Fruit fly (Drosophila melanogaster) whole organism, embryonic: ENCODE results near the gene Pax.

Experiments
- CG10209 ChIP-seq: fragments of 200-800 bp; sonication (Bioruptor generic); optimal IDR thresholded peaks from 3 replicates; lab custom pipeline; 2017; ENCODE audit warnings: missing biosample characterization, mild to moderate bottlenecking, missing genetic modification characterization, missing genetic modification reagents
- CG11504 ChIP-seq: fragments of 200-800 bp; sonication (Bioruptor generic); optimal IDR thresholded peaks from 3 replicates; lab custom pipeline; 2019; ENCODE audit warnings: missing biosample characterization, mild to moderate bottlenecking, missing genetic modification characterization, moderate library complexity
- CG13287 ChIP-seq: fragments of 200-800 bp; sonication (Bioruptor generic); IDR thresholded peaks from 2 replicates; pipeline ENCODE4 v1.3.6; 2022; ENCODE audit warnings: missing biosample characterization, missing genetic modification characterization; ENCODE audit not compliant: partially characterized antibody
- CG13775 ChIP-seq: fragments of 200-800 bp; sonication (Bioruptor generic); optimal IDR thresholded peaks from 3 replicates; lab custom pipeline; 2017; ENCODE audit warnings: missing biosample characterization, mild to moderate bottlenecking, missing genetic modification characterization
- CG14710 ChIP-seq: fragments of 200-800 bp; sonication (Bioruptor generic); optimal IDR thresholded peaks from 3 replicates; lab custom pipeline; 2019; ENCODE audit warnings: missing biosample characterization, mild to moderate bottlenecking, missing genetic modification characterization, moderate library complexity
- CG14965 ChIP-seq: fragments of 200-800 bp; sonication (Bioruptor generic); optimal IDR thresholded peaks from 2 replicates; lab custom pipeline; 2016; ENCODE audit warnings: missing biosample characterization, missing genetic modification characterization, borderline replicate concordance
- CG15601 ChIP-seq: fragments of 200-800 bp; sonication (Bioruptor generic); optimal IDR thresholded peaks from 3 replicates; lab custom pipeline; 2019; ENCODE audit warnings: missing biosample characterization, mild to moderate bottlenecking, missing genetic modification characterization, moderate library complexity
- CG1602 ChIP-seq: fragments of 200-800 bp; sonication (Bioruptor generic); optimal IDR thresholded peaks from 3 replicates; lab custom pipeline; 2016; ENCODE audit warnings: missing biosample characterization, missing genetic modification characterization
- CG17802 ChIP-seq: fragments of 200-800 bp; sonication (Bioruptor generic); optimal IDR thresholded peaks from 2 replicates; lab custom pipeline; 2018; ENCODE audit warnings: missing biosample characterization, mild to moderate bottlenecking, missing genetic modification characterization, moderate library complexity
- CG2202 ChIP-seq: fragments of 200-800 bp; sonication (Bioruptor generic); optimal IDR thresholded peaks from 2 replicates; lab custom pipeline; 2018; ENCODE audit warnings: missing biosample characterization, mild to moderate bottlenecking, missing genetic modification characterization
- CG2678 ChIP-seq: fragments of 200-800 bp; sonication (Bioruptor generic); optimal IDR thresholded peaks from 3 replicates; lab custom pipeline; 2019; ENCODE audit warnings: missing biosample characterization, mild to moderate bottlenecking, missing genetic modification characterization, moderate library complexity
- CG2712 ChIP-seq: fragments of 200-800 bp; optimal IDR thresholded peaks from 3 replicates; lab custom pipeline; 2019; ENCODE audit warnings: missing biosample characterization, mild to moderate bottlenecking, missing genetic modification characterization, moderate library complexity
- CG2875 ChIP-seq: fragments of 200-800 bp; sonication (Bioruptor generic); optimal IDR thresholded peaks from 2 replicates; lab custom pipeline; 2017; ENCODE audit warnings: missing biosample characterization, mild to moderate bottlenecking, missing genetic modification characterization, missing genetic modification reagents
- CG31365 ChIP-seq: fragments of 200-800 bp; sonication (Bioruptor generic); optimal IDR thresholded peaks from 2 replicates; lab custom pipeline; 2018; ENCODE audit warnings: missing biosample characterization, mild to moderate bottlenecking, missing genetic modification characterization
- CG3838 ChIP-seq: fragments of 200-800 bp; sonication (Bioruptor generic); optimal IDR thresholded peaks from 3 replicates; lab custom pipeline; 2016; ENCODE audit warnings: missing biosample characterization, missing genetic modification characterization
- CG7928 ChIP-seq: fragments of 200-800 bp; sonication (Bioruptor generic); optimal IDR thresholded peaks from 2 replicates; lab custom pipeline; 2017; ENCODE audit warnings: missing biosample characterization, mild to moderate bottlenecking, missing genetic modification characterization
- CG8765 ChIP-seq: fragments of 200-800 bp; sonication (Bioruptor generic); IDR thresholded peaks from 2 replicates; pipeline ENCODE4 v1.3.6; 2022; ENCODE audit warnings: missing biosample characterization, missing genetic modification characterization
- CG9437 ChIP-seq: fragments of 200-800 bp; sonication (Bioruptor generic); optimal IDR thresholded peaks from 2 replicates; lab custom pipeline; 2018; ENCODE audit warnings: missing biosample characterization, mild to moderate bottlenecking, missing genetic modification characterization
- Dbx ChIP-seq: fragments of 200-800 bp; sonication (Bioruptor generic); IDR thresholded peaks from 3 replicates; pipeline ENCODE4 v1.3.6; 2022; ENCODE audit warnings: missing biosample characterization, missing genetic modification characterization
- Ets65A ChIP-seq: fragments of 200-800 bp; sonication (Bioruptor generic); peaks from one replicate; lab custom pipeline; 2016; ENCODE audit warnings: missing biosample characterization, missing genetic modification characterization
- HmgZ ChIP-seq: fragments of 200-800 bp; sonication (Bioruptor generic); optimal IDR thresholded peaks from 2 replicates; lab custom pipeline; 2018; ENCODE audit warnings: missing biosample characterization, mild to moderate bottlenecking, missing genetic modification characterization
- Hmr ChIP-seq: fragments of 200-800 bp; sonication (Bioruptor generic); optimal IDR thresholded peaks from 3 replicates; lab custom pipeline; 2017; ENCODE audit warnings: mild to moderate bottlenecking, missing biosample characterization, missing genetic modification reagents, missing genetic modification characterization
- Hr51 ChIP-seq, 2 experiments: fragments of 200-800 bp; sonication (Bioruptor generic); optimal IDR thresholded peaks; 2 replicates in 1 of 2; 3 replicates in 1 of 2; lab custom pipeline; 2016 to 2018; ENCODE audit warnings: missing biosample characterization in 2 of 2, missing genetic modification characterization in 2 of 2, mild to moderate bottlenecking in 1 of 2, moderate library complexity in 1 of 2
- Jarid2 ChIP-seq: fragments of 200-800 bp; sonication (Bioruptor generic); optimal IDR thresholded peaks from 3 replicates; lab custom pipeline; 2017; ENCODE audit warnings: mild to moderate bottlenecking, missing biosample characterization, missing genetic modification reagents, missing genetic modification characterization
- Med ChIP-seq: fragments of 200-800 bp; sonication (Bioruptor generic); peaks from one replicate; lab custom pipeline; 2016; ENCODE audit warnings: missing biosample characterization, missing genetic modification characterization, mild to moderate bottlenecking, inconsistent platforms, moderate library complexity
- Mes4 ChIP-seq: fragments of 200-800 bp; sonication (Bioruptor generic); optimal IDR thresholded peaks from 2 replicates; lab custom pipeline; 2016; ENCODE audit warnings: missing biosample characterization, missing genetic modification characterization
- Oli ChIP-seq: fragments of 200-800 bp; sonication (Bioruptor generic); optimal IDR thresholded peaks from 2 replicates; lab custom pipeline; 2018; ENCODE audit warnings: missing biosample characterization, mild to moderate bottlenecking, missing genetic modification characterization, moderate library complexity
- Optix ChIP-seq: fragments of 200-800 bp; sonication (Bioruptor generic); IDR thresholded peaks from 3 replicates; pipeline ENCODE4 v1.3.6; 2022; ENCODE audit warnings: missing biosample characterization, missing genetic modification characterization
- PHDP ChIP-seq: fragments of 200-800 bp; sonication (Bioruptor generic); optimal IDR thresholded peaks from 3 replicates; lab custom pipeline; 2018; ENCODE audit warnings: missing biosample characterization, mild to moderate bottlenecking, missing genetic modification characterization, moderate library complexity
- Sox100B ChIP-seq: fragments of 200-800 bp; sonication (Bioruptor generic); optimal IDR thresholded peaks from 3 replicates; lab custom pipeline; 2018; ENCODE audit warnings: missing biosample characterization, mild to moderate bottlenecking, missing genetic modification characterization
- Sox102F ChIP-seq: fragments of 200-800 bp; sonication (Bioruptor generic); optimal IDR thresholded peaks from 2 replicates; lab custom pipeline; 2018; ENCODE audit warnings: missing biosample characterization, mild to moderate bottlenecking, missing genetic modification characterization, moderate library complexity
- Stat92E ChIP-seq, 3 experiments: fragments of >200 bp in 2 of 3; fragments of 200-800 bp in 1 of 3; sonication (Bioruptor generic) in 1 of 3; optimal IDR thresholded peaks; 2 replicates each; lab custom pipeline; 2017 to 2019; ENCODE audit warnings: missing biosample characterization in 3 of 3, missing genetic modification characterization in 3 of 3, mild to moderate bottlenecking in 1 of 3, moderate library complexity in 1 of 3
- az2 ChIP-seq: fragments of 200-800 bp; sonication (Bioruptor generic); optimal IDR thresholded peaks from 3 replicates; lab custom pipeline; 2016; ENCODE audit warnings: missing biosample characterization, missing genetic modification characterization
- cato ChIP-seq: fragments of 200-800 bp; sonication (Bioruptor generic); optimal IDR thresholded peaks from 2 replicates; lab custom pipeline; 2016; ENCODE audit warnings: missing biosample characterization, missing genetic modification characterization, borderline replicate concordance
- croc ChIP-seq: fragments of 200-800 bp; sonication (Bioruptor generic); conservative IDR thresholded peaks from 3 replicates; pipeline ENCODE4 v1.3.6; 2022; ENCODE audit warnings: missing biosample characterization, missing genetic modification characterization
- crp ChIP-seq, 2 experiments: fragments of 200-800 bp; sonication (Bioruptor generic); optimal IDR thresholded peaks; 2 replicates in 1 of 2; 3 replicates in 1 of 2; lab custom pipeline; 2017; ENCODE audit warnings: missing biosample characterization in 2 of 2, missing genetic modification characterization in 2 of 2, mild to moderate bottlenecking in 1 of 2, moderate library complexity in 1 of 2
- da ChIP-seq: fragments of 200-800 bp; sonication (Bioruptor generic); optimal IDR thresholded peaks from 2 replicates; lab custom pipeline; 2016; ENCODE audit warnings: missing biosample characterization, missing genetic modification characterization
- dmrt99B ChIP-seq: fragments of 200-800 bp; sonication (Bioruptor generic); optimal IDR thresholded peaks from 2 replicates; lab custom pipeline; 2018; ENCODE audit warnings: missing biosample characterization, mild to moderate bottlenecking, missing genetic modification characterization, moderate library complexity
- emc ChIP-seq: fragments of 200-800 bp; sonication (Bioruptor generic); optimal IDR thresholded peaks from 2 replicates; lab custom pipeline; 2016; ENCODE audit warnings: missing biosample characterization, missing genetic modification characterization
- eve ChIP-seq, 2 experiments: fragments of >200 bp; optimal IDR thresholded peaks; 2 replicates each; lab custom pipeline; 2017; ENCODE audit warnings: missing biosample characterization in 2 of 2, missing genetic modification characterization in 2 of 2
- ftz-f1 ChIP-seq: fragments of 200-800 bp; sonication (Bioruptor generic); optimal IDR thresholded peaks from 2 replicates; lab custom pipeline; 2016; ENCODE audit warnings: missing biosample characterization, missing genetic modification characterization
- fu2 ChIP-seq: fragments of 200-800 bp; sonication (Bioruptor generic); optimal IDR thresholded peaks from 2 replicates; lab custom pipeline; 2016; ENCODE audit warnings: missing biosample characterization, missing genetic modification characterization
- gem ChIP-seq: fragments of 200-800 bp; sonication (Bioruptor generic); optimal IDR thresholded peaks from 2 replicates; lab custom pipeline; 2019; ENCODE audit warnings: missing biosample characterization, mild to moderate bottlenecking, missing genetic modification characterization, moderate library complexity
- gsb-n ChIP-seq: fragments of 200-800 bp; sonication (Bioruptor generic); optimal IDR thresholded peaks from 3 replicates; lab custom pipeline; 2018; ENCODE audit warnings: missing biosample characterization, mild to moderate bottlenecking, missing genetic modification characterization
- lab ChIP-seq: fragments of 200-800 bp; sonication (Bioruptor generic); optimal IDR thresholded peaks from 3 replicates; lab custom pipeline; 2017; ENCODE audit warnings: missing biosample characterization, missing genetic modification characterization, mild to moderate bottlenecking, moderate library complexity, missing genetic modification reagents
- row ChIP-seq: fragments of 200-800 bp; sonication (Bioruptor generic); IDR thresholded peaks from 3 replicates; pipeline ENCODE4 v1.3.6; 2022; ENCODE audit warnings: missing biosample characterization, missing genetic modification characterization
- seq ChIP-seq: fragments of 200-800 bp; sonication (Bioruptor generic); IDR thresholded peaks from 2 replicates; pipeline ENCODE4 v1.3.6; 2022; ENCODE audit warnings: missing biosample characterization, missing genetic modification characterization
- tgo ChIP-seq: fragments of 200-800 bp; sonication (Bioruptor generic); IDR thresholded peaks from 3 replicates; pipeline ENCODE4 v1.3.6; 2022; ENCODE audit warnings: missing biosample characterization, missing genetic modification characterization
- trem ChIP-seq: fragments of 200-800 bp; optimal IDR thresholded peaks from 3 replicates; lab custom pipeline; 2019; ENCODE audit warnings: missing biosample characterization, mild to moderate bottlenecking, missing genetic modification characterization, moderate library complexity
- yki ChIP-seq: fragments of >200 bp; optimal IDR thresholded peaks from 3 replicates; lab custom pipeline; 2018

The Pax gene

DNA sequence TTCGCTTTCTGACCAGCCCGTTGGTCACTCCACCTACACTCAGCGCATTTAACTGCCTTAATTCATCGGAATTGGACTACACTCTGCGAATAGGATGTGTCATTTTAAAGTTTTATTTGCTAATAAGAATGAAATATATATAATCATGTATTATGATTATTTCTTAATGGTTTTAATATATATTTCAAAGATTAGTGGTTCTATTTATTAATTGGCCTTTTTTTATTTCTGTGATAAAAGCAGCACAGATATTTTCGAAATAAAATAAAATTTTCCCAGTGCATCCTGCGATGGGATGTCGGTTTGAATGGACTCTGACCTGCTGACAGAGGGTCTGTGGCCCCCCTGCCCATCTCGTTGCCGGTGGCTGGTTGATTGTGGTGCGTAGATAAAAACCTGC is 52.6 kb downstream of the Pax start:
- no peak for TF ChIP-seq da (GFP tag; lab: Kevin White, UChicago)
- TF ChIP-seq CG13775, result peak; percentile 10
- 0 out of 2 replicates have a peak, but pooled peaks have one; percentile 9 for TF ChIP-seq seq (GFP tag; lab: Robert Waterston, UW)
- peak; percentile 68 for TF ChIP-seq Ets65A (GFP tag; lab: Kevin White, UChicago)
- peak; percentile 42 for TF ChIP-seq lab
- peak; percentile 27 for TF ChIP-seq Sox102F
- peak; percentile 18 for TF ChIP-seq Sox100B (GFP tag; lab: Kevin White, UChicago)
- TF ChIP-seq Mes4 (GFP tag; lab: Kevin White, UChicago), result no peak
- no peak for TF ChIP-seq CG9437 (GFP tag; lab: Kevin White, UChicago)
- TF ChIP-seq CG14710 (tag; lab: Kevin White, UChicago), result peak; percentile 51
- no peak for TF ChIP-seq CG13287 (GFP tag; lab: Robert Waterston, UW)
- TF ChIP-seq ftz-f1 (GFP tag; lab: Kevin White, UChicago), result no peak
- no peak for TF ChIP-seq crp (GFP tag; optimal IDR thresholded peaks at IDR 0.05; lab: Kevin White, UChicago)
- peak; percentile 7 for TF ChIP-seq CG2202 (tag; lab: Kevin White, UChicago)
- TF ChIP-seq Hmr (GFP tag; lab: Kevin White, UChicago), result peak; percentile 34
- peak; percentile 67 for TF ChIP-seq CG2712 (tag; lab: Kevin White, UChicago)
- TF ChIP-seq CG31365 (tag; lab: Kevin White, UChicago), result no peak
- peak; percentile 72 for TF ChIP-seq gem (tag; lab: Kevin White, UChicago)
- no peak for TF ChIP-seq cato (GFP tag; lab: Kevin White, UChicago)
- peak; percentile 65 for TF ChIP-seq CG11504 (tag; lab: Kevin White, UChicago)
- TF ChIP-seq Dbx (GFP tag; lab: Robert Waterston, UW), result no peak
- no peak for TF ChIP-seq HmgZ (tag; lab: Kevin White, UChicago)
- TF ChIP-seq CG17802 (tag; lab: Kevin White, UChicago), result no peak
- 0 out of 3 replicates have a peak, but pooled peaks have one; percentile 27 for TF ChIP-seq croc (GFP tag; lab: Robert Waterston, UW)
- peak; percentile 9 for TF ChIP-seq CG1602
- no peak for TF ChIP-seq CG8765 (GFP tag; lab: Robert Waterston, UW)
- TF ChIP-seq Oli (tag; lab: Kevin White, UChicago), result peak; percentile 46
- no peak for TF ChIP-seq CG3838 (GFP tag; lab: Kevin White, UChicago)
- TF ChIP-seq trem (tag; lab: Kevin White, UChicago), result peak; percentile 38
- no peak for TF ChIP-seq yki
- TF ChIP-seq Stat92E (GFP tag; optimal IDR thresholded peaks at IDR 0.05; lab: Kevin White, UChicago), result peak in 1 of 3 experiments; percentile 32
- peak in 1 of 2 experiments; percentile 41 for TF ChIP-seq Hr51 (GFP tag; optimal IDR thresholded peaks at IDR 0.05; lab: Kevin White, UChicago)
- peak; percentile 6 for TF ChIP-seq Med
- TF ChIP-seq CG15601 (tag; lab: Kevin White, UChicago), result peak; percentile 59
- peak; percentile 67 for TF ChIP-seq dmrt99B
- no peak for TF ChIP-seq emc (GFP tag; lab: Kevin White, UChicago)
- TF ChIP-seq CG10209 (GFP tag; lab: Kevin White, UChicago), result peak; percentile 2
- peak; percentile 0 for TF ChIP-seq az2 (GFP tag; lab: Kevin White, UChicago)
- no peak for TF ChIP-seq Optix
- TF ChIP-seq CG2875 (GFP tag; lab: Kevin White, UChicago), result peak; percentile 0
- TF ChIP-seq fu2 (GFP tag; lab: Kevin White, UChicago), result no peak
- TF ChIP-seq eve (GFP tag; optimal IDR thresholded peaks at IDR 0.05; lab: Kevin White, UChicago), result peak in 1 of 2 experiments; percentile 27
- peak; percentile 24; the same call in 1 of the 3 replicates for TF ChIP-seq tgo
- TF ChIP-seq PHDP (tag; lab: Kevin White, UChicago), result peak; percentile 44
- TF ChIP-seq CG2678, result peak; percentile 62
- TF ChIP-seq Jarid2 (GFP tag; lab: Kevin White, UChicago), result no peak
- TF ChIP-seq row (GFP tag; lab: Robert Waterston, UW), result peak; percentile 53; the same call in 1 of the 3 replicates
- TF ChIP-seq CG7928 (GFP tag; lab: Kevin White, UChicago), result no peak
- TF ChIP-seq CG14965, result no peak
- TF ChIP-seq gsb-n (tag; lab: Kevin White, UChicago), result peak; percentile 49
